Fruit fly (Drosophila melanogaster): Measurements from ENCODE around the gene Hsp23.

The Hsp23 gene

dm6 chr3L:9370907-9371365 lies 10.7 kb upstream of the Hsp23 start, which contains the start of gene Fdx1 (continued):
- TF ChIP-seq ash1 (GFP tag; optimal IDR thresholded peaks at IDR 0.05) (no peak), grn (GFP tag; optimal IDR thresholded peaks at IDR 0.05) (no peak), CG31365 (tag; optimal IDR thresholded peaks at IDR 0.05) (no peak), CG2202 (tag; optimal IDR thresholded peaks at IDR 0.05) (no peak), Xrp1 (GFP tag; IDR thresholded peaks at IDR 0.05) (peak; percentile 59; the same call in 1 of the 2 replicates), ro (GFP tag; IDR thresholded peaks at IDR 0.05) (no peak), CHES-1-like (GFP tag; optimal IDR thresholded peaks at IDR 0.05) (no peak), CG31388 (GFP tag; optimal IDR thresholded peaks at IDR 0.05) (no peak), Atf-2 (GFP tag; optimal IDR thresholded peaks at IDR 0.05) (no peak), lab (GFP tag; optimal IDR thresholded peaks at IDR 0.05) (no peak), unc-4 (GFP tag; IDR thresholded peaks at IDR 0.05; ENCODE audit: partially characterized antibody) (peak; percentile 70), prd (optimal IDR thresholded peaks at IDR 0.05) (no peak), prd (GFP tag; IDR thresholded peaks at IDR 0.05) (0 out of 3 replicates have a peak, but pooled peaks have one; percentile 33), slbo (GFP tag; IDR thresholded peaks at IDR 0.05) (peak; percentile 74), MESR4 (GFP tag; optimal IDR thresholded peaks at IDR 0.05) (peak; percentile 12), CG2678 (tag; optimal IDR thresholded peaks at IDR 0.05) (no peak), Rx (GFP tag; IDR thresholded peaks at IDR 0.05) (no peak), ttk (GFP tag; IDR thresholded peaks at IDR 0.05) (no peak), CG4328 (GFP tag; optimal IDR thresholded peaks at IDR 0.05) (no peak), Scr (GFP tag; IDR thresholded peaks at IDR 0.05; ENCODE audit: partially characterized antibody) (peak; percentile 68), CG31224 (GFP tag; IDR thresholded peaks at IDR 0.05) (no peak), CG12155 (GFP tag; optimal IDR thresholded peaks at IDR 0.05) (peak; percentile 33), CG14014 (GFP tag; IDR thresholded peaks at IDR 0.05) (0 out of 2 replicates have a peak, but pooled peaks have one; percentile 39), Sry-β (GFP tag; optimal IDR thresholded peaks at IDR 0.05) (no peak), CG12659 (GFP tag; optimal IDR thresholded peaks at IDR 0.05) (peak; percentile 27), slou (GFP tag; optimal IDR thresholded peaks at IDR 0.05) (no peak), hbn (GFP tag; IDR thresholded peaks at IDR 0.05; ENCODE audit: partially characterized antibody) (peak; percentile 59), Bdp1 (GFP tag; optimal IDR thresholded peaks at IDR 0.05) (no peak), CG15073 (GFP tag; optimal IDR thresholded peaks at IDR 0.05) (no peak), sd (tag; optimal IDR thresholded peaks at IDR 0.05) (no peak), CG8924 (tag; optimal IDR thresholded peaks at IDR 0.05) (no peak), Ada2b (GFP tag; IDR thresholded peaks at IDR 0.05) (peak; percentile 56), tgo (GFP tag; IDR thresholded peaks at IDR 0.05) (peak; percentile 28; the same call in 2 of the 3 replicates), CG30403 (GFP tag; optimal IDR thresholded peaks at IDR 0.05) (peak; percentile 71), cato (GFP tag; optimal IDR thresholded peaks at IDR 0.05; ENCODE audit: borderline replicate concordance) (no peak), zen (tag; optimal IDR thresholded peaks at IDR 0.05) (no peak), CG11456 (GFP tag; IDR thresholded peaks at IDR 0.05) (0 out of 3 replicates have a peak, but pooled peaks have one; percentile 27), CTCF (GFP tag; optimal IDR thresholded peaks at IDR 0.05) (no peak), CG6254 (GFP tag; optimal IDR thresholded peaks at IDR 0.05) (no peak), CG10543 (GFP tag; optimal IDR thresholded peaks at IDR 0.05) (peak; percentile 40), Abd-B (GFP tag; optimal IDR thresholded peaks at IDR 0.05) (no peak), CG9817 (tag; optimal IDR thresholded peaks at IDR 0.05) (peak; percentile 25), CG12744 (GFP tag; optimal IDR thresholded peaks at IDR 0.05) (no peak), Fer2 (tag; optimal IDR thresholded peaks at IDR 0.05) (no peak), Nf-YC (tag; optimal IDR thresholded peaks at IDR 0.05) (peak; percentile 52), otp (GFP tag; IDR thresholded peaks at IDR 0.05) (no peak), CG10959 (GFP tag; IDR thresholded peaks at IDR 0.05) (no peak), CG6272 (GFP tag; IDR thresholded peaks at IDR 0.05) (peak; percentile 31; the same call in 1 of the 2 replicates), Mes4 (GFP tag; optimal IDR thresholded peaks at IDR 0.05) (no peak), CG10147 (GFP tag; optimal IDR thresholded peaks at IDR 0.05) (peak; percentile 46), Ets97D (GFP tag; optimal IDR thresholded peaks at IDR 0.05) (no peak), nmo (GFP tag; optimal IDR thresholded peaks at IDR 0.05) (peak; percentile 45)

Measured in whole organism, embryonic.